Worm (Caenorhabditis elegans): Measurements from ENCODE around the gene marb-1.

- no peak for TF ChIP-seq ceh-82 (tag; optimal IDR thresholded peaks at IDR 0.05)
- TF ChIP-seq zag-1 (tag; optimal IDR thresholded peaks at IDR 0.05), result no peak
- TF ChIP-seq elt-3 (tag; optimal IDR thresholded peaks at IDR 0.05), result no peak
- TF ChIP-seq lin-13 (GFP tag; optimal IDR thresholded peaks at IDR 0.05), result no peak
- no peak for TF ChIP-seq snpc-4 (tag; optimal IDR thresholded peaks at IDR 0.05)
- TF ChIP-seq nhr-237 (tag; optimal IDR thresholded peaks at IDR 0.05), result no peak
- TF ChIP-seq nhr-71 (tag; optimal IDR thresholded peaks at IDR 0.05), result no peak
- TF ChIP-seq nhr-76 (tag; optimal IDR thresholded peaks at IDR 0.05), result no peak
Measured at ce11 chrIV:12211292-12211691, 2.5 kb upstream of the marb-1 start.

All from whole organism, L1 larva.